Fruit fly (Drosophila melanogaster): ENCODE results near the gene CG8925.

DNA sequence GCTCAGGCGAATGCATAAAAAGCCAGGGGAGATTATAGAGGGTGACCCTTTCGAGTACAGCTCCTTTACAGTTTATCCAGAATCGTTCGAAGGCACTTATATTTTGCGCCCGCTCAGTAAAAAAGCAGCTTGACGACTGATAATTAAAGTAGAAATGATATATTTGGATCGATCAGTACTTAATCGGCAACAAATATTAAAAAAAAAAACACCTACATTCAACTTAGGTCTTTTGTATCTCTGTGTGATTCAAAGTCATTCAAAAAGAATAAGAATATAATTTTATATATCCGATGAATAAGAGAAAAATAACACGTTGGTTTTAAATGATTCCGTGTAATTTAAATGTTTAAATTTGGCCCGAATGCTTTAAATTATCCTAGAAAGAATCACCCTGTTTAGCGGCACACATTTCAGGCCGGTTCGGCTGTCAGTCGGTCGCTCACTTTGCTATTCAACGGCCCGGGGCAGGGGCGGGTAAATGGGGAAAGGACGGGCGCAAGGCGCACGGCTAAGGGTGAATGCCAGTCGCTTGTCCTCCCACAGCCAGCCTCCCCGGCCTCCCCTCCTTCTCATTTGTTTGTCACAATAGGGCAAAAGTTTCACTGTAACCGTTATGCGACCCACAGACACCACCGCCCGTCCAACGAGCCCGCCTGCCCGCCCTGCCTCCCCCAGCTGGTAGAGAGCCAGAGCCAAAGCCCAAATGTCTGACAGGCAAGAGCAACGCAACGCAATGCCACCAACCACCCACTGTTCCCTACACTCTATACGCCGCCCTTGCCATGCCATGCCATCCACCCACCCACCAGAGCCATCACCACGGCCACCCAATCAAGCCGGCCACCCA, 41.3 kb downstream of the CG8925 start:
- TF ChIP-seq psq (optimal IDR thresholded peaks at IDR 0.05) (no peak), insv (optimal IDR thresholded peaks at IDR 0.05) (no peak), Sin3A (optimal IDR thresholded peaks at IDR 0.05) (no peak), h (optimal IDR thresholded peaks at IDR 0.05) (no peak), Myc (optimal IDR thresholded peaks at IDR 0.05) (no peak), ttk (optimal IDR thresholded peaks at IDR 0.05) (no peak)

All from Kc167 (cell line).